Worm (Caenorhabditis elegans) whole organism, late embryonic: ENCODE measurements around the gene M88.4.

ENCODE experiments used
- ceh-14 ChIP-seq: sonication (generic microtip); optimal IDR thresholded peaks from 2 replicates; lab custom pipeline; 2016; ENCODE audit warnings: missing genotype, missing genetic modification characterization, missing compliant biosample characterization
- ceh-2 ChIP-seq: sonication (generic microtip); optimal IDR thresholded peaks from 2 replicates; lab custom pipeline; 2016; ENCODE audit warnings: missing genotype, missing genetic modification characterization, missing compliant biosample characterization
- elt-4 ChIP-seq: sonication (generic microtip); optimal IDR thresholded peaks from 2 replicates; lab custom pipeline; 2016; ENCODE audit warnings: missing genetic modification characterization, missing compliant biosample characterization
- fkh-10 ChIP-seq: fragments of 150-350 bp; optimal IDR thresholded peaks from 2 replicates; lab custom pipeline; 2014; ENCODE audit warnings: missing biosample characterization, missing genetic modification reagents, missing genetic modification characterization

- TF ChIP-seq ceh-2 (tag; lab: Kevin White, UChicago) (no peak), ceh-14 (tag; lab: Kevin White, UChicago) (no peak), fkh-10 (GFP tag; lab: Kevin White, UChicago) (no peak), elt-4 (tag; lab: Kevin White, UChicago) (no peak)
Observed at ce11 chrIII:4524071-4524470, 24.8 kb upstream of the M88.4 start.
